Worm (Caenorhabditis elegans) whole organism, L4 larva: ENCODE data around the gene sdn-1.

Experiments used
- D1046.2 ChIP-seq: fragments of 200-800 bp; sonication (Bioruptor generic); IDR thresholded peaks from 2 replicates; pipeline ENCODE4 v1.3.6; 2022; ENCODE audit warnings: missing genetic modification characterization, missing compliant biosample characterization
- R02D3.7 ChIP-seq: fragments of 150-350 bp; sonication (generic microtip); optimal IDR thresholded peaks from 3 replicates; lab custom pipeline; 2014; ENCODE audit warnings: missing biosample characterization, missing genetic modification characterization
- T20F7.1 ChIP-seq: fragments of 200-800 bp; sonication (Bioruptor generic); optimal IDR thresholded peaks from 2 replicates; lab custom pipeline; 2018; ENCODE audit warnings: mild to moderate bottlenecking, missing genetic modification characterization, missing compliant biosample characterization
- Y48G9A.11 ChIP-seq: fragments of 200-800 bp; sonication (Bioruptor generic); IDR thresholded peaks from 2 replicates; pipeline ENCODE4 v1.3.6; 2022; ENCODE audit warnings: missing genetic modification reagents, missing genetic modification characterization, missing compliant biosample characterization
- aha-1 ChIP-seq: fragments of 150-350 bp; peaks from one replicate; lab custom pipeline; 2014; ENCODE audit warnings: missing biosample characterization, missing genetic modification characterization
- ceh-20 ChIP-seq: fragments of 200-800 bp; sonication (Bioruptor generic); IDR thresholded peaks from 2 replicates; pipeline ENCODE4 v1.3.6; 2022; ENCODE audit warnings: missing genetic modification reagents, missing genetic modification characterization, missing compliant biosample characterization
- cey-2 ChIP-seq: sonication (generic microtip); optimal IDR thresholded peaks from 3 replicates; lab custom pipeline; 2017; ENCODE audit warnings: missing genetic modification characterization, mild to moderate bottlenecking, missing compliant biosample characterization, antibody characterized with exemption, borderline replicate concordance; ENCODE audit not compliant: insufficient read depth
- daf-12 ChIP-seq: fragments of 150-350 bp; optimal IDR thresholded peaks from 2 replicates; lab custom pipeline; 2014; ENCODE audit warnings: missing biosample characterization, missing genetic modification reagents, missing genetic modification characterization
- daf-16 ChIP-seq, 3 experiments: sonication (generic microtip); optimal IDR thresholded peaks; 2 replicates each; lab custom pipeline; 2016 to 2017; ENCODE audit warnings: missing genetic modification characterization in 3 of 3, missing genetic modification reagents in 3 of 3, mild to moderate bottlenecking in 2 of 3, missing compliant biosample characterization in 2 of 3, missing biosample characterization in 1 of 3, moderate library complexity in 1 of 3
- daf-19 ChIP-seq: fragments of 200-800 bp; sonication (Bioruptor generic); conservative IDR thresholded peaks from 2 replicates; pipeline ENCODE4 v1.3.6; 2022; ENCODE audit warnings: missing genetic modification characterization, missing compliant biosample characterization
- daf-8 ChIP-seq: fragments of 200-800 bp; sonication (Bioruptor generic); IDR thresholded peaks from 2 replicates; pipeline ENCODE4 v1.3.6; 2022; ENCODE audit warnings: missing genetic modification characterization, missing compliant biosample characterization
- dmd-6 ChIP-seq: fragments of 200-800 bp; sonication (Bioruptor generic); IDR thresholded peaks from 2 replicates; pipeline ENCODE4 v1.3.6; 2022; ENCODE audit warnings: missing genetic modification reagents, missing genetic modification characterization, missing compliant biosample characterization
- dmd-9 ChIP-seq: fragments of 200-800 bp; sonication (Bioruptor generic); IDR thresholded peaks from 2 replicates; pipeline ENCODE4 v1.3.6; 2022; ENCODE audit warnings: missing genetic modification reagents, missing genetic modification characterization, missing compliant biosample characterization
- dve-1 ChIP-seq: sonication (generic microtip); optimal IDR thresholded peaks from 2 replicates; lab custom pipeline; 2017; ENCODE audit warnings: antibody characterized with exemption, mild to moderate bottlenecking, missing genetic modification characterization, missing compliant biosample characterization; ENCODE audit not compliant: insufficient read depth
- hlh-11 ChIP-seq: fragments of 200-800 bp; sonication (Bioruptor generic); optimal IDR thresholded peaks from 2 replicates; lab custom pipeline; 2018; ENCODE audit warnings: mild to moderate bottlenecking, missing genetic modification characterization, missing compliant biosample characterization
- hlh-30 ChIP-seq: sonication (generic microtip); optimal IDR thresholded peaks from 2 replicates; lab custom pipeline; 2017; ENCODE audit warnings: antibody characterized with exemption, mild to moderate bottlenecking, missing genetic modification characterization, missing compliant biosample characterization; ENCODE audit not compliant: insufficient read depth
- hmg-1.1 ChIP-seq: fragments of 200-800 bp; sonication (Bioruptor generic); IDR thresholded peaks from 2 replicates; pipeline ENCODE4 v1.3.6; 2022; ENCODE audit warnings: missing genetic modification reagents, missing genetic modification characterization, missing compliant biosample characterization
- lin-1 ChIP-seq: fragments of 200-800 bp; sonication (Bioruptor generic); IDR thresholded peaks from 2 replicates; pipeline ENCODE4 v1.3.6; 2022; ENCODE audit warnings: missing genetic modification reagents, missing genetic modification characterization, missing compliant biosample characterization
- lin-13 ChIP-seq: fragments of 150-350 bp; optimal IDR thresholded peaks from 2 replicates; lab custom pipeline; 2014; ENCODE audit warnings: missing biosample characterization, missing genetic modification reagents, missing genetic modification characterization
- lir-3 ChIP-seq: sonication (generic microtip); optimal IDR thresholded peaks from 2 replicates; lab custom pipeline; 2016; ENCODE audit warnings: mild to moderate bottlenecking, missing genetic modification characterization, missing compliant biosample characterization
- lsy-2 ChIP-seq, 2 experiments: fragments of 150-350 bp in 1 of 2; sonication (generic microtip) in 1 of 2; optimal IDR thresholded peaks; 2 replicates each; lab custom pipeline; 2014 to 2017; ENCODE audit warnings: missing biosample characterization in 2 of 2, missing genetic modification characterization in 2 of 2
- madf-9 ChIP-seq: fragments of 200-800 bp; sonication (Bioruptor generic); conservative IDR thresholded peaks from 2 replicates; pipeline ENCODE4 v1.3.6; 2022; ENCODE audit warnings: missing genetic modification reagents, missing genetic modification characterization, missing compliant biosample characterization
- mdl-1 ChIP-seq, 2 experiments: fragments of 150-350 bp in 1 of 2; sonication (generic microtip) in 1 of 2; optimal IDR thresholded peaks; 2 replicates each; lab custom pipeline; 2014 to 2017; ENCODE audit warnings: missing biosample characterization in 2 of 2, missing genetic modification characterization in 2 of 2
- mep-1 ChIP-seq: fragments of 150-350 bp; sonication (generic microtip); optimal IDR thresholded peaks from 3 replicates; lab custom pipeline; 2014; ENCODE audit warnings: missing biosample characterization, missing genetic modification characterization
- mes-2 ChIP-seq: sonication (generic microtip); optimal IDR thresholded peaks from 2 replicates; lab custom pipeline; 2016; ENCODE audit warnings: missing genotype, mild to moderate bottlenecking, missing genetic modification characterization, missing compliant biosample characterization; ENCODE audit not compliant: poor library complexity, severe bottlenecking
- mxl-3 ChIP-seq: fragments of 200-800 bp; sonication (Bioruptor generic); optimal IDR thresholded peaks from 2 replicates; lab custom pipeline; 2018; ENCODE audit warnings: mild to moderate bottlenecking, missing genetic modification characterization, missing compliant biosample characterization
- nhr-25 ChIP-seq: sonication (generic microtip); optimal IDR thresholded peaks from 2 replicates; lab custom pipeline; 2017; ENCODE audit warnings: missing genetic modification characterization, mild to moderate bottlenecking, missing compliant biosample characterization, antibody characterized with exemption, moderate library complexity, borderline replicate concordance; ENCODE audit not compliant: insufficient read depth
- nhr-28 ChIP-seq: fragments of 150-350 bp; optimal IDR thresholded peaks from 2 replicates; lab custom pipeline; 2014; ENCODE audit warnings: missing biosample characterization, missing genetic modification characterization
- nhr-48 ChIP-seq: sonication (generic microtip); optimal IDR thresholded peaks from 2 replicates; lab custom pipeline; 2016; ENCODE audit warnings: mild to moderate bottlenecking, missing genetic modification characterization, missing compliant biosample characterization
- nhr-77 ChIP-seq: fragments of 150-350 bp; optimal IDR thresholded peaks from 2 replicates; lab custom pipeline; 2014; ENCODE audit warnings: missing biosample characterization, missing genetic modification characterization
- pha-4 ChIP-seq, 2 experiments: fragments of 150-350 bp in 1 of 2; fragments of 200-800 bp in 1 of 2; sonication (Bioruptor generic) in 1 of 2; IDR thresholded peaks in 1 of 2; optimal IDR thresholded peaks in 1 of 2; 2 replicates each; pipeline versions ENCODE4 v1.3.6 to Lab custom; 2014 to 2022; ENCODE audit warnings: missing genetic modification characterization in 2 of 2, missing genetic modification reagents in 2 of 2, missing biosample characterization in 1 of 2, missing compliant biosample characterization in 1 of 2
- php-3 ChIP-seq: fragments of 200-800 bp; sonication (Bioruptor generic); IDR thresholded peaks from 2 replicates; pipeline ENCODE4 v1.3.6; 2022; ENCODE audit warnings: missing genetic modification reagents, missing genetic modification characterization, missing compliant biosample characterization
- pqm-1 ChIP-seq: sonication (generic microtip); optimal IDR thresholded peaks from 2 replicates; lab custom pipeline; 2017; ENCODE audit warnings: missing biosample characterization, missing genetic modification characterization
- snpc-1.2 ChIP-seq: fragments of 200-800 bp; sonication (Bioruptor generic); IDR thresholded peaks from 2 replicates; pipeline ENCODE4 v1.3.6; 2022; ENCODE audit warnings: missing genetic modification reagents, missing genetic modification characterization, missing compliant biosample characterization
- spr-3 ChIP-seq: fragments of 200-800 bp; sonication (Bioruptor generic); optimal IDR thresholded peaks from 2 replicates; lab custom pipeline; 2018; ENCODE audit warnings: mild to moderate bottlenecking, missing genetic modification characterization, missing compliant biosample characterization
- tra-1 ChIP-seq: fragments of 200-800 bp; sonication (Bioruptor generic); IDR thresholded peaks from 2 replicates; pipeline ENCODE4 v1.3.6; 2022; ENCODE audit warnings: missing genetic modification reagents, missing genetic modification characterization, missing compliant biosample characterization
- zag-1 ChIP-seq: fragments of 150-350 bp; optimal IDR thresholded peaks from 2 replicates; lab custom pipeline; 2014; ENCODE audit warnings: missing biosample characterization, missing genetic modification characterization
- zfp-3 ChIP-seq: fragments of 200-800 bp; sonication (Bioruptor generic); conservative IDR thresholded peaks from 2 replicates; pipeline ENCODE4 v1.3.6; 2022; ENCODE audit warnings: missing genetic modification reagents, missing genetic modification characterization, missing compliant biosample characterization
- zip-11 ChIP-seq: fragments of 200-800 bp; sonication (Bioruptor generic); IDR thresholded peaks from 2 replicates; pipeline ENCODE4 v1.3.6; 2022; ENCODE audit warnings: missing genetic modification characterization, missing compliant biosample characterization
- ztf-11 ChIP-seq: fragments of 150-350 bp; optimal IDR thresholded peaks from 2 replicates; lab custom pipeline; 2014; ENCODE audit warnings: missing biosample characterization, missing genetic modification characterization
- ztf-7 ChIP-seq: fragments of 150-350 bp; optimal IDR thresholded peaks from 2 replicates; lab custom pipeline; 2014; ENCODE audit warnings: missing biosample characterization, missing genetic modification characterization

sdn-1 gene

DNA sequence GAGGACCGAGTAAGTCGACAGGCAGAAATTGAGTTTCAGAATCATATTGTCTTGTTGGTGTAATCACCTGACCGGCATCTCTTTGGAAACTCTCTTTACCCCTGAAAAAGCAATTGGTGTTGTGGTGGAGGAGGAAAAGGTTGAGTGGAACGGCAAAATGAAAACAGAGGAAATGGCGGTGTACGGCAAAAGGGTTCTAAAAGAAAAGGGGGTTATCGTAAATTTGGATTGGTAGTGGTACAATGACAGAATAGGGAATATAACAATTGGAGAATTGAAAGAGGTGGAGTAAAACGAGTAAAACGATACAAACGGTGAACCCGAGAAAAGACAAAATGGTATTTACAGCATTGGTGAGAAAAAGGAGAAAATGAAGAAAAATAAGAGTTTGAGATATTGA, at the start of gene sdn-1:
Gene sdn-1 (minus strand): TSS at position 101 of the 400 bp plus-strand sequence.
- TF ChIP-seq aha-1 (tag; lab: Kevin White, UChicago) (peak; percentile 38), nhr-25 (tag; lab: Kevin White, UChicago) (no peak)

DNA sequence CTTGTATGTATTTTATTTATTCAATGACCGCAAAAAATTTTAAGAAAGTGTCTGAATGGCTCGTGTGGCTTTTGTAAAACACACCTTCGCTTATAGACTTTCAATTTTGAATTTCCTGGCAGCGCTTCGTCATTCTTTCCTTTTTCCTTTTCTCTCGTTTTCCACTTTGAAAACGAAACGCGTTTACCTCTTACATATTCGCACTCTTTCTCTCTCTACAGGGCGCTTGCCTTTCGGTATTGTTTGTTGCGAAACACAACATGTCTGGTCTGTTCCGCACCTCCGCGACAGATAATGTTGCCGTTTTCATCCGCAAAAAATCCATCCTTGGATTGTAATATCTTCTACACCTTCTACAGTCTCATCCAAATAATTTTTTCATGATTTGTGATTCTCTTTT, 47.4 kb upstream of the sdn-1 start:
- TF ChIP-seq lir-3 = no peak
- TF ChIP-seq R02D3.7 = no peak
- TF ChIP-seq lin-1 (GFP tag; lab: Robert Waterston, UW) = no peak
- no peak for TF ChIP-seq spr-3 (GFP tag; lab: Kevin White, UChicago)
- TF ChIP-seq ztf-7 (tag; lab: Kevin White, UChicago) = no peak
- peak; percentile 6 for TF ChIP-seq nhr-28 (tag; lab: Kevin White, UChicago)
- peak; percentile 22 for TF ChIP-seq mxl-3 (GFP tag; lab: Kevin White, UChicago)
- no peak for TF ChIP-seq daf-8 (GFP tag; lab: Robert Waterston, UW)
- no peak for TF ChIP-seq Y48G9A.11 (GFP tag; lab: Robert Waterston, UW)
- no peak for TF ChIP-seq zip-11 (GFP tag; lab: Robert Waterston, UW)
- no peak for TF ChIP-seq nhr-48 (tag; lab: Kevin White, UChicago)
- TF ChIP-seq mes-2 (tag; lab: Kevin White, UChicago) = peak; percentile 1
- peak; percentile 20 for TF ChIP-seq hlh-11 (tag; lab: Kevin White, UChicago)
- no peak for TF ChIP-seq ztf-11
- no peak for TF ChIP-seq zfp-3
- no peak for TF ChIP-seq daf-12
- TF ChIP-seq zag-1 = no peak
- TF ChIP-seq hmg-1.1 (GFP tag; lab: Robert Waterston, UW) = no peak
- TF ChIP-seq dmd-9 (GFP tag; lab: Robert Waterston, UW) = no peak
- TF ChIP-seq daf-16 (GFP tag; optimal IDR thresholded peaks at IDR 0.05; lab: Kevin White, UChicago) = no peak
- peak; percentile 26 for TF ChIP-seq daf-16 (tag; optimal IDR thresholded peaks at IDR 0.05; lab: Kevin White, UChicago)
- no peak for TF ChIP-seq snpc-1.2 (GFP tag; lab: Robert Waterston, UW)
- TF ChIP-seq lin-13 = no peak
- no peak for TF ChIP-seq lsy-2 (tag; optimal IDR thresholded peaks at IDR 0.05; lab: Kevin White, UChicago)
- TF ChIP-seq pha-4 (GFP tag; IDR thresholded peaks at IDR 0.05; lab: Robert Waterston, UW) = no peak
- peak; percentile 26 for TF ChIP-seq pha-4 (tag; optimal IDR thresholded peaks at IDR 0.05; lab: Kevin White, UChicago)

DNA sequence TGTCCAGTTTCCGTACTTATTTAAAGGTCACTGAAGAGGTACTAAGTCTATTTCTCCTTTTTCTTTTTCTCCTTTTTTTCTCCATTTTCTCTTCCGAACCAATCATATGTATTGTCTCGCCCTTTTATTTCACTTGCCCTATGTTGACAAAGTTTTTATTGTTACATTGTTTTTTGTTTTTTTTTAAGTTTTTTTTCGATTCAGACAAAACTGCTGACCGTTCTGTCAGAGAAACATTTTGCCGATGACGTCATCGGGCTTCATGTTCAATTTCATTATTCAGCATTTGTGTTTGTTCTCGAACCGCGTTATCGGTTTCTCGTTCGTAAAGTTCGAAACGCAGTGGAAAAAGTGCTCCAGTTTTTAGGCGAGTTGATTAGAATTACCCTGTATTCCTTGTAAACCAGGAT, 46.3 kb upstream of the sdn-1 start:
- TF ChIP-seq pha-4 (GFP tag; IDR thresholded peaks at IDR 0.05; lab: Robert Waterston, UW) = 0 out of 2 replicates have a peak, but pooled peaks have one; percentile 14
- TF ChIP-seq pha-4 (tag; optimal IDR thresholded peaks at IDR 0.05; lab: Kevin White, UChicago) = no peak
- TF ChIP-seq mdl-1 (tag; optimal IDR thresholded peaks at IDR 0.05; lab: Kevin White, UChicago) = peak in 1 of 2 experiments; percentile 35
- 0 out of 2 replicates have a peak, but pooled peaks have one; percentile 14 for TF ChIP-seq lin-1 (GFP tag; lab: Robert Waterston, UW)
- no peak for TF ChIP-seq T20F7.1 (GFP tag; lab: Kevin White, UChicago)
- TF ChIP-seq daf-16 (GFP tag; optimal IDR thresholded peaks at IDR 0.05; lab: Kevin White, UChicago) = no peak
- peak; percentile 88 for TF ChIP-seq daf-16 (tag; optimal IDR thresholded peaks at IDR 0.05; lab: Kevin White, UChicago)
- TF ChIP-seq dve-1 (tag; lab: Kevin White, UChicago) = peak; percentile 90
- TF ChIP-seq lsy-2 (tag; optimal IDR thresholded peaks at IDR 0.05; lab: Kevin White, UChicago) = peak in 1 of 2 experiments; percentile 39
- peak; percentile 31; the same call in 1 of the 2 replicates for TF ChIP-seq tra-1
- no peak for TF ChIP-seq ceh-20 (GFP tag; lab: Robert Waterston, UW)
- TF ChIP-seq D1046.2 (GFP tag; lab: Robert Waterston, UW) = no peak
- no peak for TF ChIP-seq lir-3
- TF ChIP-seq nhr-48 (tag; lab: Kevin White, UChicago) = peak; percentile 51
- peak; percentile 43 for TF ChIP-seq nhr-28 (tag; lab: Kevin White, UChicago)
- peak; percentile 4 for TF ChIP-seq nhr-77 (tag; lab: Kevin White, UChicago)
- peak; percentile 40 for TF ChIP-seq mep-1 (tag; lab: Kevin White, UChicago)
- no peak for TF ChIP-seq daf-19 (GFP tag; lab: Robert Waterston, UW)
- TF ChIP-seq hlh-11 (tag; lab: Kevin White, UChicago) = peak; percentile 84
- TF ChIP-seq pqm-1 (tag; lab: Kevin White, UChicago) = peak; percentile 97
- TF ChIP-seq php-3 (GFP tag; lab: Robert Waterston, UW) = peak; percentile 71; the same call in 1 of the 2 replicates
- peak; percentile 78 for TF ChIP-seq dmd-6 (GFP tag; lab: Robert Waterston, UW)
- TF ChIP-seq cey-2 (tag; lab: Kevin White, UChicago) = peak; percentile 89
- TF ChIP-seq madf-9 (GFP tag; lab: Robert Waterston, UW) = no peak
- TF ChIP-seq hlh-30 (tag; lab: Kevin White, UChicago) = peak; percentile 63
